Fruit fly (Drosophila melanogaster) whole organism, larva: ENCODE results near the gene Mabi.

Source experiments
- noc ChIP-seq: fragments of 200-800 bp; sonication (Bioruptor generic); optimal IDR thresholded peaks from 3 replicates; lab custom pipeline; 2019; ENCODE audit warnings: missing biosample characterization, mild to moderate bottlenecking, missing genetic modification characterization, moderate library complexity

Gene Mabi

DNA sequence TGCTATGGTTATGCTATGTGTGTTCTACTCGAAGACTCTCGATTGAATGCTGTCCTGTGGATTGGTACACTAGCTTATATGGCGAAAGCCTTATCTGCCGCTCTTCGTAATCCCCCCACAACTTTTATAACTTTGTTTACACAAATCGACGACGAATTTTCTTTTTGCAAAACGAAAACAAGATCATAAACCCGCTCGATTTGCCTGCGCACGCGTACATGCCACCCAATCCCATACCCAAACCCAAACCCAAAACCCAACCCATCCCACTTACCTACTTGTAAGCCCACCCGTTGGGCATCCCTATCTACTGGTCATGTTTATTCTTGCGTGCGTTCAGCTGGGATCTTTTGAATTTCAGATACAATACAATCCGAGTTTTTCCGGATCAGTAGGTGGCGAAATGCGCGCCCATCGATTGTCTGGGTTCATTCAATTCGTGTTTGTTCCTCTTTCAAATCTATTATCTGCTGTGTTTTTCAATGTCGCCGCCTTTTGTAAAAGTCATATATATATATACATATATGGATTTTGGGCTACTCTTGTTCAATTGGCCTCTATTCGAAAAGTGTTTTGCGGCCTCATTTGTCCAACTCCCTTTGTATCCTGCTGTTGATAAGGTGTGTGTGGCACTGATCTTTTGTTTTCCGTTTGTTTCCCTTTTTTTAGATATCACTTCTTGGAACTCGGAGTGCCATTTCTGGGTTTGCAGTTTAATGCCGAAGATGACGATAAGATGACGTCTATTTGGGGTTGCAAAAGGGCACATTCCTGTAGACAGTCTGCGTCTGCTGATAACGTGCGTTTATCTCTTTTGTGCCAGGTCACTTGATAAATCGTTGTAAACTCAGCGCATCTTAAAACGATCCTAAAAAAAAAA is at the start of gene Mabi:
Gene Mabi (minus strand): TSS at position 51 of the 880 bp plus-strand sequence.
- TF ChIP-seq noc = no peak

- no peak for TF ChIP-seq noc
Observed at dm6 chr2L:13272541-13272940, 38.1 kb upstream of the Mabi start.

- TF ChIP-seq noc = no peak
Observed at dm6 chr2L:13268040-13268652, 33.7 kb upstream of the Mabi start.

DNA sequence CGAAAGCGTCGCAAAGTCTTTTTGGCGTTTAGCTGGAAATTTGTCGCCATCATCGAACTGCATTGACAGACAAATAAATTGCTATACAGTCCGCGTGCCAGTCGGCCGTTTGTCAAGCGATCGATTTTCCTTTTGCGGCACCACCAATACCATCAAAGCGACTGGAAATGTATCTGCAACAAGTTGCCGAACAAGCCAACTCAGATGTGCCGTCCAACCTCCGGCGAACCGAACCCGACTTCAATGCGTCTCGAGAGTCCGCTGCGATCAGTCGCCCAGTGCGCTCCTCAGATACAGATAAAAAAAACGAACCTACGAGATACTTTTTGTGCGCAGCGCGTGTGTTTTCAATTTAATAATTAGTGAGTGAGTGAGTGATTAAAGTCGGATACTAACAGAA is 32.2 kb upstream of the Mabi start:
- no peak for TF ChIP-seq noc

DNA sequence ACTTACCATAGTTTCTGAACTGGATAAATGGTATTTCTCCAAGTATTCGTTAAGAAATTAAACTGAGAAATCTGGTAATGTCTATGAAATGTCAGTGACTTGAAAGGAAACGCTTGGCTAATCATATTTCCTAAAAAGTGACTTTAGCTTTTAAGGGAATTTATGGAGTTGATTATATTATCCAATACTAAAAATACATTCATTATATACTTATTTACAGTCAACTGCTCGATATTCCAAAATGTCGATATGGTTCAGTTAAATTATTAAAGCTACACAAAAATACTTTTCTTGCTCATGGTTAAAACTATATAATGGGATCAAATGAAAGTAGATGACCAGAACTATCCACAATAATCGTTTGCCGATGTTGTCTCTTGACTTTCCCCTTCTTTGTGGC is 31.3 kb upstream of the Mabi start, which contains the start of gene CG31848:
Gene CG31848 (minus strand): TSS at position 101 of the 400 bp plus-strand sequence.
- TF ChIP-seq noc = no peak

DNA sequence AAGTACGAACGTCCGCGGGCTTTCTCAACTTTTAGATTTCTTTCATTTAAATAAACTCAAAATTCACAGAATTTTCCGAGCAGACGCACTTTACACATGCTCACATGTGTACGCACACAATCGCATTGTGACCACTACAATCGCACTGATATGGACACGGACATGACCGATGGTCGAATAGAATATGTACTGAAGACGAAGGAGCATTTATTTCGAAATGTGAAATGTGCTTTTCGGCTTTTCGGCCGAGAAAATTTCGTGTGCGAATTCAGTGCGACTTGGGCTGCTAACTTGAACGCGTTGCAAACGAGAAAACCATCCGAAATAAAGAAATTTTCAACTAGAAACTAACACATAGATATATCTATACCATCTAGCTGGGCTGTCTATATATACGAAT is 26.3 kb upstream of the Mabi start, which contains the start of gene CG44085:
Gene CG44085 (plus strand): TSS at position 269 of the 400 bp plus-strand sequence.
- TF ChIP-seq noc = no peak

DNA sequence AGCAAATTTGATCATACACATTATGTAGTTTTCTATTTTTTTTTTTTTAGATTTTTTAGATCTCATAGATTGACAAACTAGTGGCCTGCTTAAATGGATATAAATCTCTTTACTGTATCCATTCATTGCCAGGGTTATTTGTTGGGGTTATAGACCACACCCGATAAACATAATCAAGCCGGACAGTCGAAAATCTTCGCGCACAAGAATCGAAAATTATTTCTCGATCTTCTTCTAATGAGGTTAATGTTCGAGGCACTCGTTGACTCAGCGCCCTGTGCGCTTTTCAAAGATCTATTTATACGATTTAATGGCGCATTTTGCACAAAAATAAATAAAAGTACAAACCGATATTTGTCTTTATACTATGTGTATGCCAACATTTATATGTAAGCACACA is 25.2 kb upstream of the Mabi start, which contains the start of gene CG31730:
Gene CG31730 (minus strand): TSS at position 101 of the 400 bp plus-strand sequence.
- no peak for TF ChIP-seq noc

- TF ChIP-seq noc = no peak
Observed at dm6 chr2L:13258702-13259101, 24.2 kb upstream of the Mabi start.

- TF ChIP-seq noc = no peak
Observed at dm6 chr2L:13257177-13257576, 22.7 kb upstream of the Mabi start, which contains the start of gene Naa20B. Naa20B (plus strand) TSS chr2L:13257477.

- TF ChIP-seq noc = no peak
Observed at dm6 chr2L:13251167-13251566, 16.7 kb upstream of the Mabi start.

DNA sequence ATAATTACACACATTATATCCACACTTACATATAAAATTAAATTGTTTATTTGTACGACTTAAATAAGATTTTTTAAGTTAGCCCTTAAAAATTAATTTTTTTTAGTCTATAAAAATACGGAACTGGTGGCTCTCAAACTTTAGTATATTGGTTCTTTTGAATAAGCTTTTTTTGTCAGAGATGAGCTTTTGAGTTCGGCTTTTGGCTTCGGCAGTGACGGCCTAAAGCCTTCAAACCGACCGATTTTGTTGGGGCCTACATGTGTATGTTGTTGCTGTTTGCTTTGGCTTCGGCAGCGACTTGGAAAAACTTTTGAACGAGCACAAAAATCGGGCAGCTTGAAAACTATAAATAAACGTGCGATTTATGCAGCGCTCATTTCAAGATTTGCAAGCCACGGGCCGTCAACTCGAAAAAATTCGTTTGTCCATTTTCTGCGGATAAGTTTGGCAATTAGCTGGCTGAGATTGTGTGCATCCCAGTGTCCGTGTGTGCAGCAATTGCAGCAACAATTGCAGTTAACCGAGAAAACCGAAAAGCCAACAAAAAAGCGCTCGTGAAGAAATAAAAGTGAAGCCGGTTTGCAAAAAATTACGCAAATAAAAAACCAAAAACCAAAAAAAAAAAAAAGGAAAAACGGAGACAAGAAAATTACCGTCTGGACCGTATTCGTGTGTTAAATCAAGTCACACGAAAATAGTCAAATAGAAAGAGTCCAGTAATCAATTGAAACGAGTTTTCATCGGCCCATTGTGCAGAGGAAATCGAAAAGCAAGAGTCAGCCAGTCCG is 11.6 kb upstream of the Mabi start, which contains the start of gene CG16820:
Gene CG16820 (plus strand): TSS at position 378 of the 791 bp plus-strand sequence.
- no peak for TF ChIP-seq noc

- TF ChIP-seq noc = no peak
Observed at dm6 chr2L:13244759-13245308, 10.4 kb upstream of the Mabi start.

- TF ChIP-seq noc = no peak
Observed at dm6 chr2L:13239689-13240088, 5.2 kb upstream of the Mabi start, which contains the start of gene Jhbp13. Jhbp13 (plus strand) TSS chr2L:13239989.

dm6 chr2L:13236194-13236593 is 1.7 kb upstream of the Mabi start, which contains the start of gene Jhbp14:
Jhbp14 (plus strand) TSS chr2L:13236494.
- TF ChIP-seq noc = no peak

DNA sequence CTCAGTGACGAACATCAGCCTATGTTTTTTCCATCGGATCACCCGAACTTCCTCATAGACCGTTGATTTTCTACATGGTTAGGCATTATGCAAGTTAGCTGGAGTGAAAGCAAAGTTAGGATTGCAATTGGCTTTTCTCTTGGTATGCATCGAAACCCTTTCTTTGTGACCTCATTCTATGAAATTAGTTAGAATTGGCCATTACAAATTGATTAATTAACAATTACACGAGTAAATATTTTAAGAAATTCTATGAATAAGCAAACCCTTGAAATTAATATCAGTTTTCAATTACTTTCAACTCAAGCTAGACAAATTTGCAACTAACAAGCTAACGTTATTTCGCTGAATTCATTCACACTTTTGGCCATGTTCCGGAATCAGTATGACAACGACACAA is 2.7 kb downstream of the Mabi start, which contains the start of gene Prosalpha6T:
Gene Prosalpha6T (plus strand): TSS at position 301 of the 400 bp plus-strand sequence.
- TF ChIP-seq noc = no peak

DNA sequence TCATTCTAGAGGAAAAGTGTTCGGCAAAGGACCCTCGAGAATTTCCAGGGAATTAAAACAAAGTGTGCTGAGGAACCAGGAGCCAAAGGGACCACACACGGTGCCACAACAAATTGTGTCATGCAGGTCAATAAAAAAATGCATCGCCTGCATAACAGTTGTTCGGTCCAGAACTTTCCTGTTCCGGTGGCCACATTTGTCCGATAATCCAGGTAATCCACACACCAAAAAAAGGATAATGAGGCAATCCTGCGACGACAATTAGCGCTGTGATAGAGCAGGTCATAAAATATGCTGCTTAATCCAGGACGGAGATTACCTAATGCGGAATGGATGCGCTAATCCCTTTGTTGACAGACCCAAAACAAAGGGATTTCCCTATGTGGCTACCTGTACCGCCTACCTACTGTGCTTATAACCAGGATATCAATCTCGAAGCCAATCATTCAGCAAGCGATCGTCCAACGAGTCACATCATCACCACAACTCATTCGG is 5.0 kb downstream of the Mabi start, which contains the start of gene CG16815:
Gene CG16815 (plus strand): TSS at position 445 of the 495 bp plus-strand sequence.
- TF ChIP-seq noc = no peak
